Worm (Caenorhabditis elegans): ENCODE measurements around the gene F57B1.9.

- TF ChIP-seq unc-86 (tag; optimal IDR thresholded peaks at IDR 0.05) (no peak), mec-3 (tag; optimal IDR thresholded peaks at IDR 0.05; ENCODE audit: borderline replicate concordance) (no peak), sox-2 (GFP tag; IDR thresholded peaks at IDR 0.05) (no peak), gmeb-2 (tag; optimal IDR thresholded peaks at IDR 0.05) (no peak), Y22D7AL.16 (tag; optimal IDR thresholded peaks at IDR 0.05) (no peak), zip-5 (tag; optimal IDR thresholded peaks at IDR 0.05) (no peak)
These were observed 14.9 kb upstream of the F57B1.9 start for ce11 chrV:13212584-13212983.

Data from whole organism, late embryonic.